Worm (Caenorhabditis elegans) whole organism, late embryonic: Measurements from ENCODE around the gene sfxn-1.3.

ENCODE experiments used
- F13H6.1 ChIP-seq: sonication (generic microtip); optimal IDR thresholded peaks from 2 replicates; lab custom pipeline; 2016; ENCODE audit warnings: missing genetic modification characterization, missing compliant biosample characterization
- T23F11.4 ChIP-seq: fragments of 200-800 bp; sonication (Bioruptor generic); optimal IDR thresholded peaks from 2 replicates; lab custom pipeline; 2018; ENCODE audit warnings: mild to moderate bottlenecking, missing genetic modification characterization, missing compliant biosample characterization
- ceh-48 ChIP-seq: sonication (generic microtip); optimal IDR thresholded peaks from 2 replicates; lab custom pipeline; 2016; ENCODE audit warnings: missing genetic modification characterization, inconsistent platforms, missing compliant biosample characterization
- ceh-9 ChIP-seq: sonication (generic microtip); optimal IDR thresholded peaks from 2 replicates; lab custom pipeline; 2016; ENCODE audit warnings: mild to moderate bottlenecking, missing genetic modification characterization, inconsistent platforms, missing compliant biosample characterization
- dmd-4 ChIP-seq: sonication (generic microtip); optimal IDR thresholded peaks from 2 replicates; lab custom pipeline; 2016; ENCODE audit warnings: borderline replicate concordance, missing genetic modification characterization, missing compliant biosample characterization
- elt-2 ChIP-seq: sonication (generic microtip); optimal IDR thresholded peaks from 2 replicates; lab custom pipeline; 2016; ENCODE audit warnings: missing genetic modification reagents, missing genetic modification characterization, missing compliant biosample characterization
- lim-6 ChIP-seq: sonication (generic microtip); optimal IDR thresholded peaks from 2 replicates; lab custom pipeline; 2016; ENCODE audit warnings: missing genetic modification characterization, missing compliant biosample characterization
- nhr-11 ChIP-seq: fragments of 150-350 bp; optimal IDR thresholded peaks from 2 replicates; lab custom pipeline; 2014; ENCODE audit warnings: missing biosample characterization, missing genetic modification characterization
- pqm-1 ChIP-seq: sonication (generic microtip); optimal IDR thresholded peaks from 2 replicates; lab custom pipeline; 2016; ENCODE audit warnings: missing genetic modification characterization, missing compliant biosample characterization
- unc-42 ChIP-seq: sonication (generic microtip); optimal IDR thresholded peaks from 2 replicates; lab custom pipeline; 2016; ENCODE audit warnings: missing genotype, missing genetic modification characterization, missing compliant biosample characterization

DNA sequence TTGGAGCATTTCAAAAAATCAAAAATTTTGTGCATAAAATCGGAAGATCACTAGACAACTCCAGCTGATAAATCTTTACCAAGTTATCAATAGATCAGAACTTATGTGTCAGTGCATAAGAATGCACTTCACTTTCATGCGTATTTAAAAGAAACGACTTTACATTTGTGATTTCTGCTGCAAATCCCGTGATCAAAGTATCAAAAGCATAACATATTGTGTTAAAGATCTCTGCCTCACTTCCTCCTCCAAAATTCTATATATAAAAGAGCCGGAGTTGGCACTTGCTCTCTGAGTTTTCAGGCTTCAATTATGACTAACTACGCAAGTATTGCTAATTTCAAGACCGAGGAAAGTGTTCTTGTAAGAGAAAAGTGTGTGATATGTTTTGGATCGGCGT is 33.0 kb upstream of the sfxn-1.3 start, which contains the start of gene nhr-198:
- TF ChIP-seq dmd-4 (tag; lab: Kevin White, UChicago) (no peak), ceh-9 (tag; lab: Kevin White, UChicago) (no peak), ceh-48 (tag; lab: Kevin White, UChicago) (no peak), nhr-11 (tag; lab: Kevin White, UChicago) (no peak), unc-42 (tag; lab: Kevin White, UChicago) (no peak), T23F11.4 (GFP tag; lab: Kevin White, UChicago) (no peak), elt-2 (tag; lab: Kevin White, UChicago) (no peak), lim-6 (tag; lab: Kevin White, UChicago) (no peak), pqm-1 (tag; lab: Kevin White, UChicago) (no peak), F13H6.1 (tag; lab: Kevin White, UChicago) (no peak)
